Worm (Caenorhabditis elegans) whole organism, L3 larva: ENCODE data around the gene srh-112.

Experiments used
- ZK546.5 ChIP-seq: sonication (generic microtip); optimal IDR thresholded peaks from 2 replicates; lab custom pipeline; 2017; ENCODE audit warnings: missing biosample characterization, missing genetic modification characterization
- ama-1 ChIP-seq: fragments of 150-350 bp; optimal IDR thresholded peaks from 2 replicates; lab custom pipeline; 2018
- elt-2 ChIP-seq: sonication (generic microtip); optimal IDR thresholded peaks from 2 replicates; lab custom pipeline; 2016; ENCODE audit warnings: missing genetic modification reagents, mild to moderate bottlenecking, missing genetic modification characterization, missing compliant biosample characterization
- fkh-10 ChIP-seq: sonication (generic microtip); optimal IDR thresholded peaks from 2 replicates; lab custom pipeline; 2017; ENCODE audit warnings: missing biosample characterization, missing genetic modification reagents, missing genetic modification characterization
- fkh-2 ChIP-seq: fragments of 150-350 bp; optimal IDR thresholded peaks from 2 replicates; lab custom pipeline; 2014; ENCODE audit warnings: missing biosample characterization, missing genetic modification reagents, missing genetic modification characterization
- nfya-1 ChIP-seq: sonication (generic microtip); optimal IDR thresholded peaks from 2 replicates; lab custom pipeline; 2017; ENCODE audit warnings: missing genetic modification characterization, mild to moderate bottlenecking, missing compliant biosample characterization, antibody characterized with exemption, moderate library complexity; ENCODE audit not compliant: insufficient read depth
- nhr-237 ChIP-seq: fragments of 150-350 bp; optimal IDR thresholded peaks from 2 replicates; lab custom pipeline; 2014; ENCODE audit warnings: missing biosample characterization, missing genetic modification characterization
- nhr-28 ChIP-seq: fragments of 150-350 bp; optimal IDR thresholded peaks from 2 replicates; lab custom pipeline; 2014; ENCODE audit warnings: missing biosample characterization, missing genetic modification characterization
- nhr-76 ChIP-seq: fragments of 150-350 bp; sonication (generic microtip); optimal IDR thresholded peaks from 5 replicates; lab custom pipeline; 2014; ENCODE audit warnings: missing biosample characterization, missing genetic modification characterization
- unc-62 ChIP-seq: fragments of 150-350 bp; sonication (generic microtip); optimal IDR thresholded peaks from 4 replicates; lab custom pipeline; 2014; ENCODE audit warnings: missing biosample characterization, missing genetic modification reagents, missing genetic modification characterization
- ztf-11 ChIP-seq: fragments of 150-350 bp; optimal IDR thresholded peaks from 2 replicates; lab custom pipeline; 2014; ENCODE audit warnings: missing biosample characterization, missing genetic modification characterization
- ztf-4 ChIP-seq: fragments of 150-350 bp; optimal IDR thresholded peaks from 2 replicates; lab custom pipeline; 2014; ENCODE audit warnings: missing biosample characterization, missing genetic modification characterization

DNA sequence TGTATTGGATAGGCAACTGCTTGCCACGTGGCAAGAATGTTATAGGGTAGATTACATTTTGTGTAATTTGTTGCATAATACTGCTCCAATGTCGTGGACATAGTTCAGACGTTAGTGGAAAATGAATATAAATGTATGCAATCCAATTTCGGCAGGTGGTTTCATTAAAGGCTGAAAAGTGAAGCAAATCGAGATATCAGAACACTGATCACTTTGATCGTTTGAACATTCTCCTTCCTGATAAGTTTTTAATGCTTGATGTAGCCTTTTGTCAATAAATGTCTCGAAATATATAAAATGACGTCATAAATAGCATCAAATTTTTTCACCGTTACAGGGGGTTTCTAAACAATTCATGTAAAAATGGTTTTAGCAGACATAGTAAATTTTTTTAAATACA, 5.7 kb downstream of the srh-112 start, which contains the start of gene srh-109:
- no peak for TF ChIP-seq nfya-1
- no peak for TF ChIP-seq ZK546.5 (tag; lab: Kevin White, UChicago)
- no peak for TF ChIP-seq nhr-28
- no peak for TF ChIP-seq fkh-2
- TF ChIP-seq unc-62, result no peak
- no peak for TF ChIP-seq nhr-76 (tag; lab: Kevin White, UChicago)
- TF ChIP-seq fkh-10 (GFP tag; lab: Kevin White, UChicago), result no peak
- TF ChIP-seq ama-1 (lab: Kevin White, UChicago), result no peak
- no peak for TF ChIP-seq ztf-4 (tag; lab: Kevin White, UChicago)
- no peak for TF ChIP-seq elt-2
- no peak for TF ChIP-seq ztf-11 (tag; lab: Kevin White, UChicago)
- TF ChIP-seq nhr-237 (tag; lab: Kevin White, UChicago), result no peak
